Fruit fly (Drosophila melanogaster) whole organism: ENCODE results near the gene CG7173.

Experiments used
- CG8478 ChIP-seq: fragments of >200 bp; optimal IDR thresholded peaks from 2 replicates; lab custom pipeline; 2018; ENCODE audit warnings: inconsistent platforms
- Dll ChIP-seq: fragments of >200 bp; optimal IDR thresholded peaks from 2 replicates; lab custom pipeline; 2017
- pan ChIP-seq: fragments of >200 bp; optimal IDR thresholded peaks from 2 replicates; lab custom pipeline; 2017
- psq ChIP-seq: fragments of >200 bp; optimal IDR thresholded peaks from 2 replicates; lab custom pipeline; 2017
- usp ChIP-seq: fragments of >200 bp; optimal IDR thresholded peaks from 2 replicates; lab custom pipeline; 2017; ENCODE audit warnings: missing biosample characterization, missing genetic modification characterization, mixed read lengths

DNA sequence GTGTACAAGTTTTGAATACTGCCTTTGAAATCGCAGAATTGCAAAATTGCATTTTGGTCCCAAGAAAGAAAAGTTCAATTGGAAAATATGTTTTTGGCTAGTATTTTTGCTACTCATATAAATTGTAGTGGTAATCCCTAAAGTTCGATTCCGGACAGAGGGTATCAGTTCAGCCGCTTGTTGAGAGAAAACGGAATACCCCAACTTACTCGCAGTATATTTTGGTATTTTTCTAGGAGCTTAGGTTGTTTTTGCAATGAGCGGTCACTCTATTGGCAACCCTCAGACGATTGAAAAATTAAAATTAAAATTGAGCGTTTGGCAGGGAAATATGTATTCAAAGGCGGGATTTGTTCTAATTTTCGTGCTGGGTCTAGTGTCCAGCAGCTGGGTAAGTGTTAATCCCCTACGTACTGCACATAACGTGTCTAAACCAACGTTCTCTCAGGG is 16.3 kb upstream of the CG7173 start:
- TF ChIP-seq pan (lab: Kevin White, UChicago) (no peak), usp (GFP tag; lab: Kevin White, UChicago) (no peak), psq (lab: Kevin White, UChicago) (no peak), CG8478 (lab: Kevin White, UChicago) (no peak), Dll (lab: Kevin White, UChicago) (no peak)
